Fruit fly (Drosophila melanogaster): ENCODE measurements around the gene CG5418.

The CG5418 gene

dm6 chr2L:12483866-12484554, 31.0 kb upstream of the CG5418 start (continued):
- TF ChIP-seq seq (GFP tag; IDR thresholded peaks at IDR 0.05): peak; percentile 89
- peak; percentile 84 for TF ChIP-seq CG12942 (GFP tag; optimal IDR thresholded peaks at IDR 0.05)
- peak; percentile 73 for TF ChIP-seq CG30431 (GFP tag; optimal IDR thresholded peaks at IDR 0.05)
- TF ChIP-seq CG7372 (GFP tag; IDR thresholded peaks at IDR 0.05): peak; percentile 85
- TF ChIP-seq CG7786 (GFP tag; optimal IDR thresholded peaks at IDR 0.05): peak; percentile 90
- TF ChIP-seq CG9609 (GFP tag; optimal IDR thresholded peaks at IDR 0.05): peak; percentile 92
- TF ChIP-seq CG8944 (GFP tag; optimal IDR thresholded peaks at IDR 0.05): peak; percentile 89
- TF ChIP-seq inv (GFP tag; IDR thresholded peaks at IDR 0.05; ENCODE audit: partially characterized antibody): no peak
- TF ChIP-seq trem (tag; optimal IDR thresholded peaks at IDR 0.05): peak; percentile 67
- TF ChIP-seq stc (GFP tag; IDR thresholded peaks at IDR 0.05): peak; percentile 91
- peak; percentile 75 for TF ChIP-seq fd64A (GFP tag; optimal IDR thresholded peaks at IDR 0.05)
- TF ChIP-seq tin (GFP tag; optimal IDR thresholded peaks at IDR 0.05): peak; percentile 91
- TF ChIP-seq ems (GFP tag; optimal IDR thresholded peaks at IDR 0.05): peak; percentile 81
- peak; percentile 90 for TF ChIP-seq Camta (GFP tag; optimal IDR thresholded peaks at IDR 0.05)
- no peak; the same call in 1 of the 2 replicates for TF ChIP-seq CG10959 (GFP tag; IDR thresholded peaks at IDR 0.05)
- peak; percentile 93 for TF ChIP-seq pum (GFP tag; optimal IDR thresholded peaks at IDR 0.05)
- TF ChIP-seq btn (GFP tag; optimal IDR thresholded peaks at IDR 0.05): peak; percentile 76
- TF ChIP-seq ab (GFP tag; optimal IDR thresholded peaks at IDR 0.05): peak; percentile 76
- peak; percentile 57 for TF ChIP-seq kah (GFP tag; optimal IDR thresholded peaks at IDR 0.05)
- TF ChIP-seq ci (GFP tag; IDR thresholded peaks at IDR 0.05): peak; percentile 92
- TF ChIP-seq CG4854 (GFP tag; optimal IDR thresholded peaks at IDR 0.05): peak; percentile 76
- TF ChIP-seq zfh1 (GFP tag; IDR thresholded peaks at IDR 0.05): peak; percentile 87
- 0 out of 2 replicates have a peak, but pooled peaks have one; percentile 32 for TF ChIP-seq bbx (GFP tag; IDR thresholded peaks at IDR 0.05; ENCODE audit: partially characterized antibody)
- peak; percentile 82 for TF ChIP-seq Mad (GFP tag; optimal IDR thresholded peaks at IDR 0.05)
- peak; percentile 93 for TF ChIP-seq dmrt99B (tag; optimal IDR thresholded peaks at IDR 0.05)
- peak; percentile 83 for TF ChIP-seq CG9727 (GFP tag; optimal IDR thresholded peaks at IDR 0.05)
- TF ChIP-seq ham (GFP tag; IDR thresholded peaks at IDR 0.05): no peak
- TF ChIP-seq Nf-YA (GFP tag; IDR thresholded peaks at IDR 0.05): peak; percentile 81
- peak; percentile 73 for TF ChIP-seq gsb (GFP tag; IDR thresholded peaks at IDR 0.05)
- TF ChIP-seq CG2202 (tag; optimal IDR thresholded peaks at IDR 0.05): peak; percentile 70
- peak; percentile 71 for TF ChIP-seq dm (GFP tag; optimal IDR thresholded peaks at IDR 0.05)
- TF ChIP-seq hkb (optimal IDR thresholded peaks at IDR 0.05): no peak
- TF ChIP-seq hkb (GFP tag; IDR thresholded peaks at IDR 0.05): peak; percentile 90
- no peak for TF ChIP-seq tll (GFP tag; optimal IDR thresholded peaks at IDR 0.05)
- TF ChIP-seq CG10209 (GFP tag; optimal IDR thresholded peaks at IDR 0.05): peak; percentile 81
- TF ChIP-seq D19A (tag; optimal IDR thresholded peaks at IDR 0.05): peak; percentile 77
- peak; percentile 43; the same call in 1 of the 2 replicates for TF ChIP-seq gt (GFP tag; IDR thresholded peaks at IDR 0.05)
- TF ChIP-seq CG2875 (GFP tag; optimal IDR thresholded peaks at IDR 0.05): peak; percentile 82
- TF ChIP-seq CG2889 (GFP tag; IDR thresholded peaks at IDR 0.05): peak; percentile 72; the same call in 1 of the 3 replicates
- peak; percentile 92 for TF ChIP-seq Oli (tag; optimal IDR thresholded peaks at IDR 0.05)
- peak; percentile 86 for TF ChIP-seq Abd-B (GFP tag; optimal IDR thresholded peaks at IDR 0.05)
- peak; percentile 85 for TF ChIP-seq repo (GFP tag; optimal IDR thresholded peaks at IDR 0.05)
- TF ChIP-seq CoRest (tag; optimal IDR thresholded peaks at IDR 0.05): peak; percentile 93
- TF ChIP-seq cas (GFP tag; IDR thresholded peaks at IDR 0.05): 0 out of 2 replicates have a peak, but pooled peaks have one; percentile 11
- peak; percentile 89 for TF ChIP-seq CG18262 (tag; optimal IDR thresholded peaks at IDR 0.05)
- no peak for TF ChIP-seq Dip2 (GFP tag; IDR thresholded peaks at IDR 0.05)
- peak; percentile 92 for TF ChIP-seq PHDP (tag; optimal IDR thresholded peaks at IDR 0.05)
- no peak; the same call in 1 of the 2 replicates for TF ChIP-seq CG6272 (GFP tag; IDR thresholded peaks at IDR 0.05)
- TF ChIP-seq CG12391 (tag; optimal IDR thresholded peaks at IDR 0.05): peak; percentile 86
- TF ChIP-seq MBD-R2 (GFP tag; IDR thresholded peaks at IDR 0.05): peak; percentile 48; the same call in 1 of the 2 replicates
